Fruit fly (Drosophila melanogaster) whole organism, embryonic: Measurements from ENCODE around the gene CG15927.

Experiments used
- Atf-2 ChIP-seq: fragments of 200-800 bp; sonication (Bioruptor generic); optimal IDR thresholded peaks from 2 replicates; lab custom pipeline; 2016; ENCODE audit warnings: missing biosample characterization, missing genetic modification characterization
- Blimp-1 ChIP-seq: fragments of 200-800 bp; sonication (Bioruptor generic); optimal IDR thresholded peaks from 3 replicates; lab custom pipeline; 2018; ENCODE audit warnings: missing biosample characterization, missing genetic modification characterization, mild to moderate bottlenecking, moderate library complexity, missing genetic modification reagents
- CG10147 ChIP-seq: fragments of 200-800 bp; sonication (Bioruptor generic); optimal IDR thresholded peaks from 2 replicates; lab custom pipeline; 2019; ENCODE audit warnings: missing biosample characterization, mild to moderate bottlenecking, missing genetic modification characterization, moderate library complexity
- CG10366 ChIP-seq: fragments of 200-800 bp; sonication (Bioruptor generic); IDR thresholded peaks from 2 replicates; pipeline ENCODE4 v1.3.6; 2022; ENCODE audit warnings: missing biosample characterization, missing genetic modification characterization
- CG10543 ChIP-seq: fragments of 200-800 bp; sonication (Bioruptor generic); optimal IDR thresholded peaks from 3 replicates; lab custom pipeline; 2017; ENCODE audit warnings: missing biosample characterization, mild to moderate bottlenecking, missing genetic modification characterization, moderate library complexity
- CG11085 ChIP-seq: fragments of 200-800 bp; sonication (Bioruptor generic); IDR thresholded peaks from 2 replicates; pipeline ENCODE4 v1.3.6; 2022; ENCODE audit warnings: missing biosample characterization, missing genetic modification characterization
- CG11398 ChIP-seq: fragments of 200-800 bp; sonication (Bioruptor generic); optimal IDR thresholded peaks from 2 replicates; lab custom pipeline; 2016; ENCODE audit warnings: missing biosample characterization, missing genetic modification characterization
- CG11456 ChIP-seq: fragments of 200-800 bp; sonication (Bioruptor generic); IDR thresholded peaks from 3 replicates; pipeline ENCODE4 v1.3.6; 2022; ENCODE audit warnings: missing biosample characterization, missing genetic modification characterization
- CG13624 ChIP-seq: fragments of 200-800 bp; sonication (Bioruptor generic); optimal IDR thresholded peaks from 2 replicates; lab custom pipeline; 2016; ENCODE audit warnings: missing biosample characterization, missing genetic modification characterization
- CG14860 ChIP-seq: fragments of 200-800 bp; sonication (Bioruptor generic); IDR thresholded peaks from 3 replicates; pipeline ENCODE4 v1.3.6; 2022; ENCODE audit warnings: missing biosample characterization, missing genetic modification characterization; ENCODE audit not compliant: partially characterized antibody
- CG1529 ChIP-seq: fragments of 200-800 bp; sonication (Bioruptor generic); optimal IDR thresholded peaks from 3 replicates; lab custom pipeline; 2018; ENCODE audit warnings: missing biosample characterization, missing genetic modification characterization
- CG15601 ChIP-seq: fragments of 200-800 bp; sonication (Bioruptor generic); optimal IDR thresholded peaks from 3 replicates; lab custom pipeline; 2019; ENCODE audit warnings: missing biosample characterization, mild to moderate bottlenecking, missing genetic modification characterization, moderate library complexity
- CG16813 ChIP-seq: fragments of 200-800 bp; sonication (Bioruptor generic); IDR thresholded peaks from 3 replicates; pipeline ENCODE4 v1.3.6; 2022; ENCODE audit warnings: missing biosample characterization, missing genetic modification characterization; ENCODE audit not compliant: partially characterized antibody
- CG17186 ChIP-seq: fragments of 200-800 bp; sonication (Bioruptor generic); optimal IDR thresholded peaks from 3 replicates; lab custom pipeline; 2017; ENCODE audit warnings: missing biosample characterization, missing genetic modification reagents, missing genetic modification characterization
- CG18011 ChIP-seq: fragments of 200-800 bp; sonication (Bioruptor generic); optimal IDR thresholded peaks from 2 replicates; lab custom pipeline; 2017; ENCODE audit warnings: missing biosample characterization, missing genetic modification characterization, mild to moderate bottlenecking, moderate library complexity, missing genotype
- CG1832 ChIP-seq: fragments of 200-800 bp; sonication (Bioruptor generic); optimal IDR thresholded peaks from 2 replicates; lab custom pipeline; 2017; ENCODE audit warnings: missing biosample characterization, mild to moderate bottlenecking, missing genetic modification characterization, inconsistent platforms
- CG18599 ChIP-seq: fragments of 200-800 bp; sonication (Bioruptor generic); optimal IDR thresholded peaks from 3 replicates; lab custom pipeline; 2017; ENCODE audit warnings: missing biosample characterization, missing genetic modification characterization, mild to moderate bottlenecking, moderate library complexity, missing genetic modification reagents
- CG18619 ChIP-seq: fragments of 200-800 bp; sonication (Bioruptor generic); optimal IDR thresholded peaks from 3 replicates; lab custom pipeline; 2017; ENCODE audit warnings: missing biosample characterization, mild to moderate bottlenecking, missing genetic modification characterization
- CG2120 ChIP-seq: fragments of 200-800 bp; sonication (Bioruptor generic); optimal IDR thresholded peaks from 3 replicates; lab custom pipeline; 2016; ENCODE audit warnings: missing biosample characterization, missing genetic modification characterization
- CG30403 ChIP-seq: fragments of 200-800 bp; sonication (Bioruptor generic); optimal IDR thresholded peaks from 3 replicates; lab custom pipeline; 2016; ENCODE audit warnings: missing biosample characterization, missing genetic modification characterization
- CG3281 ChIP-seq: fragments of 200-800 bp; sonication (Bioruptor generic); optimal IDR thresholded peaks from 3 replicates; lab custom pipeline; 2017; ENCODE audit warnings: missing biosample characterization, mild to moderate bottlenecking, missing genetic modification characterization
- CG4820 ChIP-seq: fragments of 200-800 bp; sonication (Bioruptor generic); optimal IDR thresholded peaks from 3 replicates; lab custom pipeline; 2016; ENCODE audit warnings: missing biosample characterization, missing genetic modification characterization
- CG5245 ChIP-seq: fragments of 200-800 bp; sonication (Bioruptor generic); optimal IDR thresholded peaks from 3 replicates; lab custom pipeline; 2016; ENCODE audit warnings: missing biosample characterization, missing genetic modification characterization
- CG7786 ChIP-seq: fragments of 200-800 bp; sonication (Bioruptor generic); optimal IDR thresholded peaks from 2 replicates; lab custom pipeline; 2016; ENCODE audit warnings: missing biosample characterization, missing genetic modification characterization
- CG8290 ChIP-seq, 3 experiments: fragments of 200-800 bp; sonication (Bioruptor generic); optimal IDR thresholded peaks; 2 replicates each; lab custom pipeline; 2016 to 2019; ENCODE audit warnings: missing biosample characterization in 3 of 3, missing genetic modification characterization in 3 of 3, mild to moderate bottlenecking in 2 of 3, moderate library complexity in 1 of 3
- CG9932 ChIP-seq: fragments of 200-800 bp; sonication (Bioruptor generic); IDR thresholded peaks from 2 replicates; pipeline ENCODE4 v1.3.6; 2022; ENCODE audit warnings: missing biosample characterization, missing genetic modification characterization
- Dll ChIP-seq: fragments of 200-800 bp; sonication (Bioruptor generic); IDR thresholded peaks from 4 replicates; pipeline ENCODE4 v1.3.6; 2022; ENCODE audit warnings: missing biosample characterization, missing genetic modification characterization; ENCODE audit not compliant: partially characterized antibody
- Dref ChIP-seq: fragments of 200-800 bp; sonication (Bioruptor generic); IDR thresholded peaks from 2 replicates; pipeline ENCODE4 v1.3.6; 2022; ENCODE audit warnings: missing biosample characterization, missing genetic modification characterization
- Hmx ChIP-seq: fragments of 200-800 bp; sonication (Bioruptor generic); optimal IDR thresholded peaks from 2 replicates; lab custom pipeline; 2016; ENCODE audit warnings: missing biosample characterization, missing genetic modification characterization
- Sry-β ChIP-seq: fragments of 200-800 bp; sonication (Bioruptor generic); optimal IDR thresholded peaks from 2 replicates; lab custom pipeline; 2018; ENCODE audit warnings: missing biosample characterization, mild to moderate bottlenecking, missing genetic modification characterization, moderate library complexity
- Sry-δ ChIP-seq: fragments of 200-800 bp; sonication (Bioruptor generic); optimal IDR thresholded peaks from 2 replicates; lab custom pipeline; 2016; ENCODE audit warnings: missing biosample characterization, missing genetic modification characterization
- YL-1 ChIP-seq: fragments of 200-800 bp; sonication (Bioruptor generic); optimal IDR thresholded peaks from 3 replicates; lab custom pipeline; 2017; ENCODE audit warnings: missing biosample characterization, mild to moderate bottlenecking, missing genetic modification characterization
- bbx ChIP-seq: fragments of 200-800 bp; sonication (Bioruptor generic); IDR thresholded peaks from 2 replicates; pipeline ENCODE4 v1.3.6; 2022; ENCODE audit warnings: missing biosample characterization, missing genetic modification characterization; ENCODE audit not compliant: partially characterized antibody
- bsh ChIP-seq, 2 experiments: fragments of 200-800 bp; sonication (Bioruptor generic); optimal IDR thresholded peaks; 2 replicates each; lab custom pipeline; 2017 to 2018; ENCODE audit warnings: mild to moderate bottlenecking in 2 of 2, missing biosample characterization in 2 of 2, missing genetic modification characterization in 2 of 2, moderate library complexity in 1 of 2
- cas ChIP-seq: fragments of 200-800 bp; sonication (Bioruptor generic); IDR thresholded peaks from 2 replicates; pipeline ENCODE4 v1.3.6; 2022; ENCODE audit warnings: missing biosample characterization, missing genetic modification characterization
- chif ChIP-seq, 2 experiments: fragments of 200-800 bp; sonication (Bioruptor generic); optimal IDR thresholded peaks; 3 replicates each; lab custom pipeline; 2016; ENCODE audit warnings: missing biosample characterization in 2 of 2, missing genetic modification characterization in 2 of 2
- crc ChIP-seq: fragments of 200-800 bp; sonication (Bioruptor generic); optimal IDR thresholded peaks from 2 replicates; lab custom pipeline; 2016; ENCODE audit warnings: missing biosample characterization, missing genetic modification characterization
- dmrt99B ChIP-seq: fragments of 200-800 bp; sonication (Bioruptor generic); optimal IDR thresholded peaks from 2 replicates; lab custom pipeline; 2018; ENCODE audit warnings: missing biosample characterization, mild to moderate bottlenecking, missing genetic modification characterization, moderate library complexity
- fd102C ChIP-seq: fragments of 200-800 bp; sonication (Bioruptor generic); optimal IDR thresholded peaks from 2 replicates; lab custom pipeline; 2018; ENCODE audit warnings: missing biosample characterization, mild to moderate bottlenecking, missing genetic modification characterization, moderate library complexity
- grau ChIP-seq: fragments of 200-800 bp; optimal IDR thresholded peaks from 3 replicates; lab custom pipeline; 2019; ENCODE audit warnings: missing biosample characterization, mild to moderate bottlenecking, missing genetic modification characterization, moderate library complexity
- kni ChIP-seq: fragments of 200-800 bp; sonication (Bioruptor generic); optimal IDR thresholded peaks from 3 replicates; lab custom pipeline; 2017; ENCODE audit warnings: mild to moderate bottlenecking, missing biosample characterization, missing genetic modification reagents, missing genetic modification characterization
- lbe ChIP-seq: fragments of 200-800 bp; sonication (Bioruptor generic); optimal IDR thresholded peaks from 2 replicates; lab custom pipeline; 2016; ENCODE audit warnings: missing biosample characterization, mild to moderate bottlenecking, missing genetic modification characterization
- schlank ChIP-seq: fragments of 200-800 bp; sonication (Bioruptor generic); optimal IDR thresholded peaks from 2 replicates; lab custom pipeline; 2018; ENCODE audit warnings: missing biosample characterization, mild to moderate bottlenecking, missing genetic modification characterization
- ssp ChIP-seq: fragments of 200-800 bp; sonication (Bioruptor generic); IDR thresholded peaks from 2 replicates; pipeline ENCODE4 v1.3.6; 2022; ENCODE audit warnings: missing biosample characterization, missing genetic modification characterization
- tll ChIP-seq, 2 experiments: fragments of 200-800 bp in 1 of 2; fragments of >200 bp in 1 of 2; sonication (Bioruptor generic) in 1 of 2; optimal IDR thresholded peaks; 2 replicates each; lab custom pipeline; 2017 to 2019; ENCODE audit warnings: missing biosample characterization in 2 of 2, missing genetic modification characterization in 2 of 2, mild to moderate bottlenecking in 1 of 2, moderate library complexity in 1 of 2
- unpg ChIP-seq: fragments of 200-800 bp; sonication (Bioruptor generic); optimal IDR thresholded peaks from 3 replicates; lab custom pipeline; 2018; ENCODE audit warnings: missing biosample characterization, mild to moderate bottlenecking, missing genetic modification characterization, moderate library complexity
- wek ChIP-seq: fragments of 200-800 bp; sonication (Bioruptor generic); optimal IDR thresholded peaks from 3 replicates; lab custom pipeline; 2018; ENCODE audit warnings: missing biosample characterization, mild to moderate bottlenecking, missing genetic modification characterization, moderate library complexity

The CG15927 gene

DNA sequence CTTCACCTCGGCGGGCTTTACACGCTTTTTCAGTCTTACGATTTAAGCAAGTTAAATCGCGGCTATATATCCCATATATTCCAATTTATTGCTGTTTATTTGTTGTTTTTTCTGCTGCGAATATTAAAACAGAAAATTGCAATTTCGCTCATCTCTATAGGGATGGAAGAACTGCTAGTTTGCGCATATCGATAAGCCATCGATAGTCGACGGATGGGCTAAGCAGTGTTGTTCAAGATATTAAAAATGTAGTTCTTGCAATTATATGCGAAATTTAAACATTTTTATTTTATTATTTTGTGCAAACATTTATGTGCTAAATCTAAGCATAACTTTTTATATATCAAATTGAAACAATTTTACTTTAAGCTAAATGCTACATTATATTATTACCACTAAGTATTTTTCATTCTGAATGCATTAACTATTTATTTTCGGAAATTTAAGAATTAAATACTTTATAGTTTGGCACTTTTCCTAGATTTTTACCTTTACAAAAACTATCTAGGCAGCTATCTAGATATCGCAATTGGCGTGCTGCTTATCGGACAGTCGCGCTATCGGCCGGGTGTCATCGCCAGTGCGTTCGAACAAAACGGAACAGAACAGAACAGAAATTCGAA lies 8.5 kb downstream of the CG15927 start, which contains the start of the genes Rab40 and CG42258 (continued):
- TF ChIP-seq CG10543 = peak; percentile 49
- 0 out of 2 replicates have a peak, but pooled peaks have one; percentile 7 for TF ChIP-seq cas (GFP tag; lab: Robert Waterston, UW)
- TF ChIP-seq crc (GFP tag; lab: Kevin White, UChicago) = no peak
- no peak for TF ChIP-seq CG1832 (GFP tag; lab: Kevin White, UChicago)
- TF ChIP-seq CG1529 = no peak
- no peak for TF ChIP-seq unpg (GFP tag; lab: Kevin White, UChicago)
- peak; percentile 20 for TF ChIP-seq CG3281
- peak; percentile 33 for TF ChIP-seq grau (tag; lab: Kevin White, UChicago)
- peak; percentile 20; the same call in 2 of the 3 replicates for TF ChIP-seq CG11456
- TF ChIP-seq CG15601 (tag; lab: Kevin White, UChicago) = no peak
- TF ChIP-seq Dref (GFP tag; lab: Robert Waterston, UW) = peak; percentile 65
- TF ChIP-seq Hmx = peak; percentile 3
- TF ChIP-seq CG11398 (GFP tag; lab: Kevin White, UChicago) = no peak
- TF ChIP-seq CG18011 (GFP tag; lab: Kevin White, UChicago) = no peak
- TF ChIP-seq lbe (GFP tag; lab: Kevin White, UChicago) = peak; percentile 40
- peak; percentile 71; the same call in 2 of the 4 replicates for TF ChIP-seq Dll
- peak; percentile 72 for TF ChIP-seq CG9932 (GFP tag; lab: Robert Waterston, UW)
- TF ChIP-seq CG14860 (GFP tag; lab: Robert Waterston, UW) = peak; percentile 38; the same call in 2 of the 3 replicates
- TF ChIP-seq tll (GFP tag; optimal IDR thresholded peaks at IDR 0.05; lab: Kevin White, UChicago) = no peak
- TF ChIP-seq CG11085 (GFP tag; lab: Robert Waterston, UW) = no peak
- peak; percentile 21 for TF ChIP-seq CG5245
- peak; percentile 67 for TF ChIP-seq CG2120 (GFP tag; lab: Kevin White, UChicago)
- peak; percentile 24; the same call in 1 of the 2 replicates for TF ChIP-seq CG10366 (GFP tag; lab: Robert Waterston, UW)
- peak; percentile 26 for TF ChIP-seq Atf-2 (GFP tag; lab: Kevin White, UChicago)
- no peak for TF ChIP-seq CG10147 (GFP tag; lab: Kevin White, UChicago)
- TF ChIP-seq CG16813 (GFP tag; lab: Robert Waterston, UW) = peak; percentile 73
- TF ChIP-seq fd102C (GFP tag; lab: Kevin White, UChicago) = no peak
- peak; percentile 41 for TF ChIP-seq CG7786 (GFP tag; lab: Kevin White, UChicago)
- peak; percentile 29 for TF ChIP-seq CG18599
- peak; percentile 31 for TF ChIP-seq YL-1 (GFP tag; lab: Kevin White, UChicago)
- no peak for TF ChIP-seq schlank (tag; lab: Kevin White, UChicago)
- peak; percentile 61 for TF ChIP-seq CG13624 (GFP tag; lab: Kevin White, UChicago)
- TF ChIP-seq Blimp-1 = peak; percentile 0
- peak in 1 of 2 experiments; percentile 60 for TF ChIP-seq chif (GFP tag; optimal IDR thresholded peaks at IDR 0.05; lab: Kevin White, UChicago)
- TF ChIP-seq CG8290 (GFP tag; optimal IDR thresholded peaks at IDR 0.05; lab: Kevin White, UChicago) = peak; percentile 25
- peak in 1 of 2 experiments; percentile 56 for TF ChIP-seq CG8290 (tag; optimal IDR thresholded peaks at IDR 0.05; lab: Kevin White, UChicago)
- TF ChIP-seq bsh (GFP tag; optimal IDR thresholded peaks at IDR 0.05; lab: Kevin White, UChicago) = peak in 1 of 2 experiments; percentile 31
- TF ChIP-seq bbx (GFP tag; lab: Robert Waterston, UW) = peak; percentile 47
- TF ChIP-seq ssp (GFP tag; lab: Robert Waterston, UW) = peak; percentile 32; the same call in 1 of the 2 replicates
- peak; percentile 24 for TF ChIP-seq dmrt99B (tag; lab: Kevin White, UChicago)
- peak; percentile 16 for TF ChIP-seq CG18619
- TF ChIP-seq CG17186 = peak; percentile 12
- TF ChIP-seq Sry-β (GFP tag; lab: Kevin White, UChicago) = peak; percentile 66
- TF ChIP-seq CG30403 (GFP tag; lab: Kevin White, UChicago) = peak; percentile 79
- peak; percentile 32 for TF ChIP-seq CG4820 (GFP tag; lab: Kevin White, UChicago)
- peak; percentile 8 for TF ChIP-seq kni (GFP tag; lab: Kevin White, UChicago)
- TF ChIP-seq wek = no peak
- peak; percentile 90 for TF ChIP-seq Sry-δ (GFP tag; lab: Kevin White, UChicago)
